Worm (Caenorhabditis elegans) whole organism, midembryonic: ENCODE results near the gene col-86.

Experiments used
- T22C8.4 ChIP-seq: fragments of 200-800 bp; sonication (Bioruptor generic); IDR thresholded peaks from 2 replicates; pipeline ENCODE4 v1.3.6; 2022; ENCODE audit warnings: missing genetic modification characterization, missing compliant biosample characterization
- cog-1 ChIP-seq: sonication (generic microtip); optimal IDR thresholded peaks from 2 replicates; lab custom pipeline; 2016; ENCODE audit warnings: missing genetic modification characterization, missing compliant biosample characterization
- flt-1 ChIP-seq: fragments of 200-800 bp; sonication (Bioruptor generic); IDR thresholded peaks from 2 replicates; pipeline ENCODE4 v1.3.6; 2022; ENCODE audit warnings: missing genetic modification characterization, missing compliant biosample characterization
- med-1 ChIP-seq: sonication (generic microtip); optimal IDR thresholded peaks from 2 replicates; lab custom pipeline; 2017; ENCODE audit warnings: missing genetic modification characterization, mild to moderate bottlenecking, missing compliant biosample characterization, antibody characterized with exemption, missing genetic modification reagents; ENCODE audit not compliant: insufficient read depth
- ref-1 ChIP-seq: fragments of 200-800 bp; sonication (Bioruptor generic); conservative IDR thresholded peaks from 2 replicates; pipeline ENCODE4 v1.3.6; 2022; ENCODE audit warnings: missing genetic modification reagents, missing genetic modification characterization, missing compliant biosample characterization
- tab-1 ChIP-seq: fragments of 200-800 bp; sonication (Bioruptor generic); IDR thresholded peaks from 2 replicates; pipeline ENCODE4 v1.3.6; 2022; ENCODE audit warnings: missing genetic modification characterization, missing compliant biosample characterization
- ztf-29 ChIP-seq: fragments of 200-800 bp; sonication (Bioruptor generic); IDR thresholded peaks from 2 replicates; pipeline ENCODE4 v1.3.6; 2022; ENCODE audit warnings: missing genetic modification reagents, missing genetic modification characterization, missing compliant biosample characterization

DNA sequence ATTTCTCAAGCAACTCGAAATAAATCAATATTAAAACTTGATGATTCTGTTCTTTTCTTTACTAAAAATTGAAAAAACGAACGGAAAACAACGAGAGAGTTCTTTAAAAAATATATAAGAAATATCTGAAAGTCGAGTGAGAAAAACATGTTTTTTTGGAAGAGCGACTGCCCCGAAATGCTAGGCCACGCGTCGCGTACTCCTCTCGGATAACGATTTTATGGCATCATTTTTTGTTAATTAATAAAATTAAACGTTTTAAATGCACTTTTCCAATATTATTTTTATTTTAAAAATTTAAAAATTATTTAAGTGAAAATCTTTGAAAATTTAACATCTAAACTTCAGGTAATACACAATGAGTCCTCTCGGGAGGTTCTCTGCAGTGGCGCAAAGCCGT, 19.1 kb upstream of the col-86 start, which contains the start of gene gfm-1:
- TF ChIP-seq flt-1 (GFP tag; lab: Robert Waterston, UW) (peak; percentile 67), med-1 (GFP tag; lab: Kevin White, UChicago) (no peak), ref-1 (GFP tag; lab: Robert Waterston, UW) (no peak), T22C8.4 (GFP tag; lab: Robert Waterston, UW) (no peak), cog-1 (tag; lab: Kevin White, UChicago) (peak; percentile 53), tab-1 (no peak), ztf-29 (GFP tag; lab: Robert Waterston, UW) (no peak)
